Fruit fly (Drosophila melanogaster): ENCODE data around the gene CG10413.

dm6 chr2L:18652663-18653327, 47.7 kb upstream of the CG10413 start, which contains the start of gene Cyp310a1:
- TF ChIP-seq CG33017 (tag; optimal IDR thresholded peaks at IDR 0.05) (no peak), kay (GFP tag; ENCODE audit: borderline replicate concordance) (no peak), cnc (optimal IDR thresholded peaks at IDR 0.05) (no peak), Hr96 (GFP tag; optimal IDR thresholded peaks at IDR 0.05) (no peak), pad (GFP tag; optimal IDR thresholded peaks at IDR 0.05) (no peak), Crg-1 (GFP tag; optimal IDR thresholded peaks at IDR 0.05) (no peak), Mnt (GFP tag; optimal IDR thresholded peaks at IDR 0.05) (no peak), CG14711 (tag; optimal IDR thresholded peaks at IDR 0.05) (no peak), bab1 (GFP tag; optimal IDR thresholded peaks at IDR 0.05) (no peak), CG11617 (GFP tag; optimal IDR thresholded peaks at IDR 0.05) (no peak), Clk (GFP tag; optimal IDR thresholded peaks at IDR 0.05) (no peak), CG5204 (GFP tag; optimal IDR thresholded peaks at IDR 0.05) (no peak)

All from whole organism, adult.